Fruit fly (Drosophila melanogaster): Measurements from ENCODE around the gene grn.

The grn gene

dm6 chr3R:8106909-8107841 is 74.1 kb downstream of the grn start:
- TF ChIP-seq CG11902 (GFP tag; optimal IDR thresholded peaks at IDR 0.05): peak; percentile 63
- TF ChIP-seq CG6854 (GFP tag; optimal IDR thresholded peaks at IDR 0.05): no peak
- no peak for TF ChIP-seq Eip78C (GFP tag)
- no peak for TF ChIP-seq lz (GFP tag; optimal IDR thresholded peaks at IDR 0.05)
- TF ChIP-seq vri (GFP tag; optimal IDR thresholded peaks at IDR 0.05): no peak
- TF ChIP-seq Gug (GFP tag; IDR thresholded peaks at IDR 0.05): no peak
- peak; percentile 56; the same call in 1 of the 3 replicates for TF ChIP-seq eg (GFP tag; IDR thresholded peaks at IDR 0.05)
- peak; percentile 47 for TF ChIP-seq CG3032 (tag; optimal IDR thresholded peaks at IDR 0.05)
- peak; percentile 59 for TF ChIP-seq CG10631 (GFP tag; optimal IDR thresholded peaks at IDR 0.05)
- peak; percentile 83 for TF ChIP-seq Sox15 (GFP tag; optimal IDR thresholded peaks at IDR 0.05)
- peak; percentile 7 for TF ChIP-seq CG11762 (GFP tag; optimal IDR thresholded peaks at IDR 0.05; ENCODE audit: insufficient read depth)
- TF ChIP-seq Sox102F (GFP tag; optimal IDR thresholded peaks at IDR 0.05): no peak
- no peak for TF ChIP-seq fkh (GFP tag; optimal IDR thresholded peaks at IDR 0.05)
- no peak for TF ChIP-seq Eip93F (GFP tag; optimal IDR thresholded peaks at IDR 0.05)
- TF ChIP-seq CG34406 (GFP tag; optimal IDR thresholded peaks at IDR 0.05): no peak
- TF ChIP-seq CG8319 (GFP tag; optimal IDR thresholded peaks at IDR 0.05): peak; percentile 54
- TF ChIP-seq pdm3 (GFP tag; optimal IDR thresholded peaks at IDR 0.05): peak; percentile 38
- no peak for TF ChIP-seq Eip75B (GFP tag; optimal IDR thresholded peaks at IDR 0.05)
- peak; percentile 8 for TF ChIP-seq Ets96B (tag; optimal IDR thresholded peaks at IDR 0.05)
- TF ChIP-seq acj6 (GFP tag; optimal IDR thresholded peaks at IDR 0.05): peak; percentile 49
- no peak for TF ChIP-seq CG11294 (GFP tag; IDR thresholded peaks at IDR 0.05)
- no peak for TF ChIP-seq cyc (GFP tag; optimal IDR thresholded peaks at IDR 0.05)
- TF ChIP-seq achi (GFP tag; optimal IDR thresholded peaks at IDR 0.05): peak; percentile 60
- TF ChIP-seq CG7368 (GFP tag; optimal IDR thresholded peaks at IDR 0.05): no peak
- peak; percentile 12 for TF ChIP-seq CG16779 (tag; optimal IDR thresholded peaks at IDR 0.05)
- no peak for TF ChIP-seq Sox14 (GFP tag; optimal IDR thresholded peaks at IDR 0.05)
- TF ChIP-seq salr (GFP tag; optimal IDR thresholded peaks at IDR 0.05): peak in 1 of 2 experiments; percentile 21
- TF ChIP-seq CG8632 (GFP tag; optimal IDR thresholded peaks at IDR 0.05): no peak
- TF ChIP-seq Hr4 (GFP tag; optimal IDR thresholded peaks at IDR 0.05): peak; percentile 56
- peak; percentile 70 for TF ChIP-seq dac (GFP tag; optimal IDR thresholded peaks at IDR 0.05)
- no peak; the same call in 2 of the 3 replicates for TF ChIP-seq CG6163 (GFP tag; IDR thresholded peaks at IDR 0.05)
- TF ChIP-seq CG6808 (GFP tag; optimal IDR thresholded peaks at IDR 0.05): no peak
- TF ChIP-seq ss (GFP tag; optimal IDR thresholded peaks at IDR 0.05): peak; percentile 31 to 46
- TF ChIP-seq CG15336 (GFP tag; IDR thresholded peaks at IDR 0.05): no peak; the same call in 1 of the 2 replicates
- no peak for TF ChIP-seq CG1621 (tag; optimal IDR thresholded peaks at IDR 0.05)
- TF ChIP-seq fd85E (GFP tag; optimal IDR thresholded peaks at IDR 0.05): no peak
- TF ChIP-seq Smox (GFP tag; optimal IDR thresholded peaks at IDR 0.05): no peak
- peak; percentile 5; the same call in 1 of the 3 replicates for TF ChIP-seq CG8119 (GFP tag; IDR thresholded peaks at IDR 0.05)
- no peak for TF ChIP-seq dsx (GFP tag; optimal IDR thresholded peaks at IDR 0.05; ENCODE audit: poor library complexity, severe bottlenecking)
- no peak for TF ChIP-seq Hr39 (GFP tag; optimal IDR thresholded peaks at IDR 0.05)
- TF ChIP-seq Hr38 (GFP tag; optimal IDR thresholded peaks at IDR 0.05): no peak
- TF ChIP-seq Met (GFP tag; optimal IDR thresholded peaks at IDR 0.05): no peak
- peak; percentile 69 for TF ChIP-seq CG3919 (GFP tag; optimal IDR thresholded peaks at IDR 0.05)
- TF ChIP-seq OdsH (GFP tag; optimal IDR thresholded peaks at IDR 0.05): peak; percentile 60
- TF ChIP-seq Ets21C (GFP tag; optimal IDR thresholded peaks at IDR 0.05): no peak
- no peak for TF ChIP-seq CG9139 (GFP tag; optimal IDR thresholded peaks at IDR 0.05)
- peak; percentile 42 for TF ChIP-seq CG10669 (GFP tag; optimal IDR thresholded peaks at IDR 0.05)
- TF ChIP-seq CG32006 (GFP tag; optimal IDR thresholded peaks at IDR 0.05): peak; percentile 89
- TF ChIP-seq CG31627 (GFP tag; optimal IDR thresholded peaks at IDR 0.05): no peak
- TF ChIP-seq Lpt (GFP tag; optimal IDR thresholded peaks at IDR 0.05): no peak

All from whole organism, prepupa.